Worm (Caenorhabditis elegans): ENCODE measurements around the gene pap-3.
A peak's percentile ranks its signal among the peaks of the same experiment; 100 is the strongest.

pap-3 gene

ce11 chrII:11836554-11837218 lies 20.3 kb upstream of the pap-3 start:
- no peak for TF ChIP-seq zag-1 (tag; optimal IDR thresholded peaks at IDR 0.05)
- TF ChIP-seq nhr-43 (tag; optimal IDR thresholded peaks at IDR 0.05; ENCODE audit: poor library complexity, severe bottlenecking), result peak; percentile 91
- TF ChIP-seq lin-39 (tag; optimal IDR thresholded peaks at IDR 0.05), result no peak
- peak; percentile 63 for TF ChIP-seq nhr-23 (tag; optimal IDR thresholded peaks at IDR 0.05)
- TF ChIP-seq skn-1 (tag; optimal IDR thresholded peaks at IDR 0.05), result no peak
- TF ChIP-seq pqm-1 (tag; optimal IDR thresholded peaks at IDR 0.05), result peak; percentile 1
- TF ChIP-seq elt-2 (tag; optimal IDR thresholded peaks at IDR 0.05), result peak; percentile 69
- no peak for TF ChIP-seq egl-27 (tag; optimal IDR thresholded peaks at IDR 0.05)
- no peak for TF ChIP-seq daf-12 (tag; optimal IDR thresholded peaks at IDR 0.05)
- peak in 1 of 3 experiments; percentile 46 for TF ChIP-seq elt-3 (tag; optimal IDR thresholded peaks at IDR 0.05)
- no peak for TF ChIP-seq nhr-28 (tag; optimal IDR thresholded peaks at IDR 0.05)
- TF ChIP-seq nhr-76 (tag; optimal IDR thresholded peaks at IDR 0.05), result peak; percentile 37

ce11 chrII:11835208-11835607 lies 18.8 kb upstream of the pap-3 start, which contains the start of gene T27D12.6:
TSS of gene T27D12.6 (plus strand) at chrII:11835508.
- TF ChIP-seq pqm-1 (tag; optimal IDR thresholded peaks at IDR 0.05), result no peak
- no peak for TF ChIP-seq daf-12 (tag; optimal IDR thresholded peaks at IDR 0.05)
- no peak for TF ChIP-seq ZK546.5 (tag; optimal IDR thresholded peaks at IDR 0.05)
- no peak for TF ChIP-seq nhr-76 (tag; optimal IDR thresholded peaks at IDR 0.05)
- no peak for TF ChIP-seq sea-2 (GFP tag; optimal IDR thresholded peaks at IDR 0.05)
- no peak for TF ChIP-seq zag-1 (tag; optimal IDR thresholded peaks at IDR 0.05)
- no peak for TF ChIP-seq nhr-28 (tag; optimal IDR thresholded peaks at IDR 0.05)
- TF ChIP-seq ztf-11 (tag; optimal IDR thresholded peaks at IDR 0.05), result no peak
- no peak for TF ChIP-seq elt-1 (tag; optimal IDR thresholded peaks at IDR 0.05)
- TF ChIP-seq nfya-1 (tag; optimal IDR thresholded peaks at IDR 0.05; ENCODE audit: insufficient read depth), result no peak
- no peak for TF ChIP-seq egl-27 (tag; optimal IDR thresholded peaks at IDR 0.05)
- no peak for TF ChIP-seq pha-4 (tag; optimal IDR thresholded peaks at IDR 0.05)
- TF ChIP-seq R02D3.7 (tag; optimal IDR thresholded peaks at IDR 0.05), result no peak
- TF ChIP-seq lin-15B (tag; optimal IDR thresholded peaks at IDR 0.05), result no peak

DNA sequence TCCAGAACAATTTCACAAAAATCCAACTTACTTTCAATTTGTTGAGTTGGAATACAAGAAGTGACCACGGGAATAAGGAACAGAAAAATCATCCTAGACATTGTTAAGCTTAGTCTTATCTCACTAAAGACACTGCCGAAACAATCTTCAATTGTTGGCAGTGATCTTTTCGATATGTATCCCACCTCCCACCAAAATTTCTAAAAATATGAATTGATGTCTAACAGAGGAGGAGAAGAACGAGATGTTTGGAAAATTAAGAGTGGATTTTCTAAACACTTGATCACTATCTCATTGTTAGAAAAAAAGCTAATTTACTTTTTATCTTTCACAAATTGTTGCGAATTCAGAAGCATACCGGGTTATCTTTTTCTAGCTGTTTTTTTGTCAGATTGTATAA lies 16.1 kb upstream of the pap-3 start, which contains the start of gene clec-144:
Gene clec-144 (minus strand): TSS at position 101 of the 400 bp plus-strand sequence.
- TF ChIP-seq tbx-2 (tag; optimal IDR thresholded peaks at IDR 0.05) (no peak), nhr-11 (tag; optimal IDR thresholded peaks at IDR 0.05) (no peak), pha-4 (tag; optimal IDR thresholded peaks at IDR 0.05) (no peak), fos-1 (tag; optimal IDR thresholded peaks at IDR 0.05) (no peak), zag-1 (tag; optimal IDR thresholded peaks at IDR 0.05) (no peak), mml-1 (tag; optimal IDR thresholded peaks at IDR 0.05) (no peak), elt-1 (tag; optimal IDR thresholded peaks at IDR 0.05) (no peak), R02D3.7 (tag; optimal IDR thresholded peaks at IDR 0.05) (no peak), ceh-82 (tag; optimal IDR thresholded peaks at IDR 0.05) (no peak), jun-1 (tag; optimal IDR thresholded peaks at IDR 0.05) (no peak), pqm-1 (tag; optimal IDR thresholded peaks at IDR 0.05) (no peak), nhr-25 (tag; optimal IDR thresholded peaks at IDR 0.05) (no peak), fkh-2 (tag; optimal IDR thresholded peaks at IDR 0.05) (no peak)

DNA sequence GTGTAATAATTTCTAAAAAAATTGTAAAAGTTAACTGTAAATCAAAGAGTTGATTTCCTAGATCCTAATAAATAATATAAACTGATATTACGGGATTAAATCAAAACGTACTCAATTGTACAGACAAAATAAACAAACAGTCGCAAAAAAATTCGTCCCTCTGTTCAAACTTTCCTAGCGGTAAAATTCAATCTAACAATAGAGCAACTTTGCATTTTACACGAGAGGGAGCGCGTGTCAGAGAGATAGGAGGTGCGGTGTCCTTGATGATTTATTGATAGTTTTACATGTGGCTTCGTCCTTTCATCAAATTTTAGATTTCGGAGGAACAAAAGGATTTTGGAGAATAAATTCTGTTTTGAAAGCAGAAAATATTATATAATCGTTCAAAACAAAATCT lies 14.2 kb upstream of the pap-3 start:
- TF ChIP-seq egl-5 (tag; optimal IDR thresholded peaks at IDR 0.05) (no peak), elt-2 (tag; optimal IDR thresholded peaks at IDR 0.05) (peak; percentile 13), nhr-11 (tag; optimal IDR thresholded peaks at IDR 0.05) (no peak), ceh-9 (tag; optimal IDR thresholded peaks at IDR 0.05) (no peak), snpc-4 (tag; optimal IDR thresholded peaks at IDR 0.05) (peak; percentile 33), nhr-25 (tag; optimal IDR thresholded peaks at IDR 0.05) (peak; percentile 7), lin-15B (tag; optimal IDR thresholded peaks at IDR 0.05) (peak; percentile 15), nhr-23 (tag; optimal IDR thresholded peaks at IDR 0.05) (peak; percentile 4), pha-4 (tag; optimal IDR thresholded peaks at IDR 0.05) (peak; percentile 79)

DNA sequence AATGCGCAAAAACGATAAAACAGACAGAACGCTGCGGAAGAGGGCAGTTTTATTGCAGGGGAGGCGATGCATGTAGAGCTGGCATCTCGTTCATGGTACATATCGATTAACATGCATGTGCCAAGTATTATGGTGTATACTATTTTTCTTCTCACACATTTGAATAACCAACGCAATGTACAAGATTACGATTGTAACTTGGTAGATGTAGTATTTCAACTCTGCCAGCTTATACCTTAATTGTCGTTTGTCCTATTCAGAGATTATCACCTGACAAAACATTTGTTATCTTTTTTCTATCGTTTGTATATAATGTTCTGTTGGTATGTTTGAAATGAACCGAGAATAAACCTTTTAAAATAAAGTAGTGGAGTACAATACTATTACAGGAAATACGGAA lies 13.5 kb upstream of the pap-3 start, which contains the start of gene pes-5:
Gene pes-5 (minus strand): TSS at position 101 of the 400 bp plus-strand sequence.
- TF ChIP-seq nhr-25 (tag; optimal IDR thresholded peaks at IDR 0.05), result no peak
- no peak for TF ChIP-seq aly-2 (tag; optimal IDR thresholded peaks at IDR 0.05)
- no peak for TF ChIP-seq ztf-11 (tag; optimal IDR thresholded peaks at IDR 0.05)
- TF ChIP-seq nhr-77 (tag; optimal IDR thresholded peaks at IDR 0.05), result no peak
- TF ChIP-seq egl-27 (tag; optimal IDR thresholded peaks at IDR 0.05), result no peak
- no peak for TF ChIP-seq snpc-4 (tag; optimal IDR thresholded peaks at IDR 0.05)
- TF ChIP-seq nhr-23 (tag; optimal IDR thresholded peaks at IDR 0.05), result no peak
- no peak for TF ChIP-seq mml-1 (tag; optimal IDR thresholded peaks at IDR 0.05)
- TF ChIP-seq lin-15B (tag; optimal IDR thresholded peaks at IDR 0.05), result no peak
- TF ChIP-seq ceh-82 (tag; optimal IDR thresholded peaks at IDR 0.05), result no peak
